Fruit fly (Drosophila melanogaster) whole organism, embryonic: ENCODE data around the gene SNRPG.

Experiments used
- ATbp ChIP-seq: fragments of 200-800 bp; sonication (Bioruptor generic); optimal IDR thresholded peaks from 2 replicates; lab custom pipeline; 2017; ENCODE audit warnings: missing biosample characterization, mild to moderate bottlenecking, missing genetic modification characterization, missing genetic modification reagents
- Asciz ChIP-seq: fragments of 200-800 bp; sonication (Bioruptor generic); optimal IDR thresholded peaks from 2 replicates; lab custom pipeline; 2017; ENCODE audit warnings: missing biosample characterization, mild to moderate bottlenecking, missing genetic modification characterization, missing genetic modification reagents
- Atf3 ChIP-seq: fragments of 200-800 bp; sonication (Bioruptor generic); optimal IDR thresholded peaks from 3 replicates; lab custom pipeline; 2016; ENCODE audit warnings: missing biosample characterization, missing genetic modification characterization
- CG11723 ChIP-seq: fragments of 200-800 bp; sonication (Bioruptor generic); optimal IDR thresholded peaks from 2 replicates; lab custom pipeline; 2017; ENCODE audit warnings: missing biosample characterization, mild to moderate bottlenecking, missing genetic modification characterization
- CG12071 ChIP-seq: fragments of 200-800 bp; sonication (Bioruptor generic); optimal IDR thresholded peaks from 3 replicates; lab custom pipeline; 2018; ENCODE audit warnings: missing biosample characterization, mild to moderate bottlenecking, missing genetic modification characterization
- CG14050 ChIP-seq: fragments of 200-800 bp; sonication (Bioruptor generic); IDR thresholded peaks from 3 replicates; pipeline ENCODE4 v1.3.6; 2022; ENCODE audit warnings: missing biosample characterization, missing genetic modification characterization
- CG15601 ChIP-seq: fragments of 200-800 bp; sonication (Bioruptor generic); optimal IDR thresholded peaks from 3 replicates; lab custom pipeline; 2019; ENCODE audit warnings: missing biosample characterization, mild to moderate bottlenecking, missing genetic modification characterization, moderate library complexity
- CG1603 ChIP-seq: fragments of 200-800 bp; sonication (Bioruptor generic); optimal IDR thresholded peaks from 2 replicates; lab custom pipeline; 2019; ENCODE audit warnings: missing biosample characterization, mild to moderate bottlenecking, missing genetic modification characterization, moderate library complexity
- CG17359 ChIP-seq: fragments of 200-800 bp; sonication (Bioruptor generic); optimal IDR thresholded peaks from 3 replicates; lab custom pipeline; 2018; ENCODE audit warnings: missing biosample characterization, mild to moderate bottlenecking, missing genetic modification characterization, moderate library complexity
- CG2712 ChIP-seq: fragments of 200-800 bp; optimal IDR thresholded peaks from 3 replicates; lab custom pipeline; 2019; ENCODE audit warnings: missing biosample characterization, mild to moderate bottlenecking, missing genetic modification characterization, moderate library complexity
- CG31441 ChIP-seq: fragments of 200-800 bp; sonication (Bioruptor generic); IDR thresholded peaks from 2 replicates; pipeline ENCODE4 v1.3.6; 2022; ENCODE audit warnings: missing biosample characterization, missing genetic modification characterization
- CG4854 ChIP-seq: fragments of 200-800 bp; sonication (Bioruptor generic); optimal IDR thresholded peaks from 2 replicates; lab custom pipeline; 2016; ENCODE audit warnings: missing biosample characterization, missing genetic modification characterization, inconsistent platforms
- CG5180 ChIP-seq: fragments of 200-800 bp; sonication (Bioruptor generic); optimal IDR thresholded peaks from 3 replicates; lab custom pipeline; 2017; ENCODE audit warnings: missing biosample characterization, missing genetic modification characterization, mild to moderate bottlenecking, moderate library complexity, missing genetic modification reagents
- CG5245 ChIP-seq: fragments of 200-800 bp; sonication (Bioruptor generic); optimal IDR thresholded peaks from 3 replicates; lab custom pipeline; 2016; ENCODE audit warnings: missing biosample characterization, missing genetic modification characterization
- CG7839 ChIP-seq: fragments of 200-800 bp; sonication (Bioruptor generic); optimal IDR thresholded peaks from 3 replicates; lab custom pipeline; 2018; ENCODE audit warnings: missing biosample characterization, mild to moderate bottlenecking, missing genetic modification characterization, moderate library complexity
- CG8388 ChIP-seq: fragments of 200-800 bp; sonication (Bioruptor generic); optimal IDR thresholded peaks from 2 replicates; lab custom pipeline; 2019; ENCODE audit warnings: missing biosample characterization, mild to moderate bottlenecking, missing genetic modification characterization, moderate library complexity
- CG9609 ChIP-seq: fragments of 200-800 bp; sonication (Bioruptor generic); optimal IDR thresholded peaks from 3 replicates; lab custom pipeline; 2016; ENCODE audit warnings: missing biosample characterization, missing genetic modification characterization
- Deaf1 ChIP-seq: fragments of 200-800 bp; optimal IDR thresholded peaks from 3 replicates; lab custom pipeline; 2019; ENCODE audit warnings: missing biosample characterization, mild to moderate bottlenecking, missing genetic modification characterization, moderate library complexity
- Doc2 ChIP-seq: fragments of 200-800 bp; sonication (Bioruptor generic); IDR thresholded peaks from 2 replicates; pipeline ENCODE4 v1.3.6; 2022; ENCODE audit warnings: missing biosample characterization, missing genetic modification characterization
- Drgx ChIP-seq: fragments of 200-800 bp; sonication (Bioruptor generic); IDR thresholded peaks from 2 replicates; pipeline ENCODE4 v1.3.6; 2022; ENCODE audit warnings: missing biosample characterization, missing genetic modification characterization
- Ets65A ChIP-seq: fragments of 200-800 bp; sonication (Bioruptor generic); peaks from one replicate; lab custom pipeline; 2016; ENCODE audit warnings: missing biosample characterization, missing genetic modification characterization
- Lhr ChIP-seq: fragments of 200-800 bp; sonication (Bioruptor generic); optimal IDR thresholded peaks from 3 replicates; lab custom pipeline; 2017; ENCODE audit warnings: mild to moderate bottlenecking, missing biosample characterization, missing genetic modification reagents, missing genetic modification characterization
- Med ChIP-seq: fragments of 200-800 bp; sonication (Bioruptor generic); peaks from one replicate; lab custom pipeline; 2016; ENCODE audit warnings: missing biosample characterization, missing genetic modification characterization, mild to moderate bottlenecking, inconsistent platforms, moderate library complexity
- Mes4 ChIP-seq: fragments of 200-800 bp; sonication (Bioruptor generic); optimal IDR thresholded peaks from 2 replicates; lab custom pipeline; 2016; ENCODE audit warnings: missing biosample characterization, missing genetic modification characterization
- NK7.1 ChIP-seq: fragments of 200-800 bp; sonication (Bioruptor generic); optimal IDR thresholded peaks from 3 replicates; lab custom pipeline; 2016; ENCODE audit warnings: missing biosample characterization, missing genetic modification characterization
- PHDP ChIP-seq: fragments of 200-800 bp; sonication (Bioruptor generic); optimal IDR thresholded peaks from 3 replicates; lab custom pipeline; 2018; ENCODE audit warnings: missing biosample characterization, mild to moderate bottlenecking, missing genetic modification characterization, moderate library complexity
- Ssrp ChIP-seq: fragments of 200-800 bp; sonication (Bioruptor generic); optimal IDR thresholded peaks from 2 replicates; lab custom pipeline; 2018; ENCODE audit warnings: missing biosample characterization, mild to moderate bottlenecking, missing genetic modification characterization, moderate library complexity
- Taf1 ChIP-seq: fragments of 200-800 bp; sonication (Bioruptor generic); IDR thresholded peaks from 2 replicates; pipeline ENCODE4 v1.3.6; 2022; ENCODE audit warnings: missing biosample characterization, missing genetic modification characterization
- al ChIP-seq: fragments of 200-800 bp; sonication (Bioruptor generic); IDR thresholded peaks from 2 replicates; pipeline ENCODE4 v1.3.6; 2022; ENCODE audit warnings: missing biosample characterization, missing genetic modification characterization
- aop ChIP-seq: fragments of 200-800 bp; sonication (Bioruptor generic); IDR thresholded peaks from 2 replicates; pipeline ENCODE4 v1.3.6; 2022; ENCODE audit warnings: missing biosample characterization, missing genetic modification characterization
- az2 ChIP-seq: fragments of 200-800 bp; sonication (Bioruptor generic); optimal IDR thresholded peaks from 3 replicates; lab custom pipeline; 2016; ENCODE audit warnings: missing biosample characterization, missing genetic modification characterization
- chn ChIP-seq: fragments of 200-800 bp; sonication (Bioruptor generic); optimal IDR thresholded peaks from 2 replicates; lab custom pipeline; 2016; ENCODE audit warnings: missing biosample characterization, missing genetic modification characterization
- ci ChIP-seq: fragments of 200-800 bp; sonication (Bioruptor generic); IDR thresholded peaks from 3 replicates; pipeline ENCODE4 v1.3.6; 2022; ENCODE audit warnings: missing biosample characterization, missing genetic modification characterization
- dmrt99B ChIP-seq: fragments of 200-800 bp; sonication (Bioruptor generic); optimal IDR thresholded peaks from 2 replicates; lab custom pipeline; 2018; ENCODE audit warnings: missing biosample characterization, mild to moderate bottlenecking, missing genetic modification characterization, moderate library complexity
- en ChIP-seq: fragments of 200-800 bp; sonication (Bioruptor generic); optimal IDR thresholded peaks from 2 replicates; lab custom pipeline; 2016; ENCODE audit warnings: missing biosample characterization, missing genetic modification characterization
- exex ChIP-seq: fragments of 200-800 bp; sonication (Bioruptor generic); optimal IDR thresholded peaks from 4 replicates; lab custom pipeline; 2018; ENCODE audit warnings: missing biosample characterization, mild to moderate bottlenecking, missing genetic modification characterization, moderate library complexity
- grau ChIP-seq: fragments of 200-800 bp; optimal IDR thresholded peaks from 3 replicates; lab custom pipeline; 2019; ENCODE audit warnings: missing biosample characterization, mild to moderate bottlenecking, missing genetic modification characterization, moderate library complexity
- gsb ChIP-seq: fragments of 200-800 bp; sonication (Bioruptor generic); IDR thresholded peaks from 2 replicates; pipeline ENCODE4 v1.3.6; 2022; ENCODE audit warnings: missing biosample characterization, missing genetic modification characterization
- jing ChIP-seq: fragments of 200-800 bp; sonication (Bioruptor generic); optimal IDR thresholded peaks from 2 replicates; lab custom pipeline; 2018; ENCODE audit warnings: missing biosample characterization, mild to moderate bottlenecking, missing genetic modification characterization
- jumu ChIP-seq: fragments of 200-800 bp; sonication (Bioruptor generic); optimal IDR thresholded peaks from 3 replicates; lab custom pipeline; 2016; ENCODE audit warnings: missing biosample characterization, missing genetic modification characterization
- klu ChIP-seq: fragments of 200-800 bp; sonication (Bioruptor generic); IDR thresholded peaks from 2 replicates; pipeline ENCODE4 v1.3.6; 2022; ENCODE audit warnings: missing biosample characterization, missing genetic modification characterization
- nerfin-1 ChIP-seq: fragments of 200-800 bp; sonication (Bioruptor generic); optimal IDR thresholded peaks from 3 replicates; lab custom pipeline; 2019; ENCODE audit warnings: missing biosample characterization, mild to moderate bottlenecking, missing genetic modification characterization, moderate library complexity
- pum ChIP-seq: fragments of 200-800 bp; sonication (Bioruptor generic); optimal IDR thresholded peaks from 2 replicates; lab custom pipeline; 2016; ENCODE audit warnings: missing biosample characterization, missing genetic modification characterization
- ranshi ChIP-seq: fragments of 200-800 bp; sonication (Bioruptor generic); IDR thresholded peaks from 2 replicates; pipeline ENCODE4 v1.3.6; 2022; ENCODE audit warnings: missing biosample characterization, missing genetic modification characterization
- row ChIP-seq: fragments of 200-800 bp; sonication (Bioruptor generic); IDR thresholded peaks from 3 replicates; pipeline ENCODE4 v1.3.6; 2022; ENCODE audit warnings: missing biosample characterization, missing genetic modification characterization
- scrt ChIP-seq: fragments of 200-800 bp; sonication (Bioruptor generic); optimal IDR thresholded peaks from 2 replicates; lab custom pipeline; 2018; ENCODE audit warnings: missing biosample characterization, mild to moderate bottlenecking, missing genetic modification characterization, moderate library complexity
- sens ChIP-seq: fragments of 200-800 bp; sonication (Bioruptor generic); peaks from one replicate; lab custom pipeline; 2016; ENCODE audit warnings: missing biosample characterization, missing genetic modification characterization
- tap ChIP-seq: fragments of 200-800 bp; optimal IDR thresholded peaks from 3 replicates; lab custom pipeline; 2019; ENCODE audit warnings: missing biosample characterization, mild to moderate bottlenecking, missing genetic modification characterization, moderate library complexity
- tx ChIP-seq: fragments of 200-800 bp; sonication (Bioruptor generic); optimal IDR thresholded peaks from 2 replicates; lab custom pipeline; 2016; ENCODE audit warnings: missing biosample characterization, missing genetic modification characterization

Gene SNRPG

dm6 chrX:16670262-16670661 lies 30.0 kb upstream of the SNRPG start (continued):
- TF ChIP-seq CG17359 (tag; lab: Kevin White, UChicago) (no peak), Doc2 (GFP tag; lab: Robert Waterston, UW) (no peak), PHDP (tag; lab: Kevin White, UChicago) (no peak), Asciz (GFP tag; lab: Kevin White, UChicago) (peak; percentile 10), grau (tag; lab: Kevin White, UChicago) (peak; percentile 69), jumu (GFP tag; lab: Kevin White, UChicago) (no peak), CG15601 (no peak), az2 (GFP tag; lab: Kevin White, UChicago) (peak; percentile 13), CG2712 (peak; percentile 13), tx (GFP tag; lab: Kevin White, UChicago) (no peak), ATbp (GFP tag; lab: Kevin White, UChicago) (peak; percentile 29), CG8388 (GFP tag; lab: Kevin White, UChicago) (peak; percentile 2), dmrt99B (tag; lab: Kevin White, UChicago) (peak; percentile 52), CG14050 (GFP tag; lab: Robert Waterston, UW) (no peak), CG5245 (GFP tag; lab: Kevin White, UChicago) (no peak)

dm6 chrX:16669849-16670248 lies 29.6 kb upstream of the SNRPG start:
- TF ChIP-seq NK7.1 (no peak), Ssrp (tag; lab: Kevin White, UChicago) (no peak), jing (GFP tag; lab: Kevin White, UChicago) (no peak), tap (tag; lab: Kevin White, UChicago) (no peak), nerfin-1 (tag; lab: Kevin White, UChicago) (no peak), aop (GFP tag; lab: Robert Waterston, UW) (peak; percentile 58; the same call in 1 of the 2 replicates)

- no peak for TF ChIP-seq CG12071
- TF ChIP-seq en (GFP tag; lab: Kevin White, UChicago) = no peak
- TF ChIP-seq sens (GFP tag; lab: Kevin White, UChicago) = peak; percentile 64
- no peak for TF ChIP-seq CG31441
- TF ChIP-seq scrt (GFP tag; lab: Kevin White, UChicago) = no peak
- no peak for TF ChIP-seq ci
- no peak for TF ChIP-seq pum (GFP tag; lab: Kevin White, UChicago)
- TF ChIP-seq Mes4 (GFP tag; lab: Kevin White, UChicago) = no peak
- no peak for TF ChIP-seq klu (GFP tag; lab: Robert Waterston, UW)
- TF ChIP-seq Atf3 (GFP tag; lab: Kevin White, UChicago) = no peak
- TF ChIP-seq row (GFP tag; lab: Robert Waterston, UW) = no peak
- TF ChIP-seq ranshi (GFP tag; lab: Robert Waterston, UW) = no peak
- no peak for TF ChIP-seq Lhr (GFP tag; lab: Kevin White, UChicago)
- TF ChIP-seq CG11723 = no peak
- no peak for TF ChIP-seq Drgx (GFP tag; lab: Robert Waterston, UW)
- no peak for TF ChIP-seq al (GFP tag; lab: Robert Waterston, UW)
- TF ChIP-seq exex (tag; lab: Kevin White, UChicago) = peak; percentile 0
- no peak for TF ChIP-seq CG7839 (tag; lab: Kevin White, UChicago)
- TF ChIP-seq Ets65A = peak; percentile 79
- TF ChIP-seq CG5180 (GFP tag; lab: Kevin White, UChicago) = no peak
- TF ChIP-seq chn (GFP tag; lab: Kevin White, UChicago) = no peak
- TF ChIP-seq gsb (GFP tag; lab: Robert Waterston, UW) = no peak
- TF ChIP-seq Med (GFP tag; lab: Kevin White, UChicago) = peak; percentile 28
- TF ChIP-seq Deaf1 (tag; lab: Kevin White, UChicago) = no peak
- no peak for TF ChIP-seq CG1603
- TF ChIP-seq CG9609 (GFP tag; lab: Kevin White, UChicago) = no peak
- no peak for TF ChIP-seq CG4854 (GFP tag; lab: Kevin White, UChicago)
- TF ChIP-seq Taf1 (GFP tag; lab: Robert Waterston, UW) = no peak
Observed at dm6 chrX:16664405-16665064, 24.3 kb upstream of the SNRPG start, which contains the start of gene CG15865. TSS of gene CG15865 (minus strand) at chrX:16664455.
